Worm (Caenorhabditis elegans) whole organism, L3 larva: ENCODE data around the gene mrp-1.

Experiments used
- ZK546.5 ChIP-seq: sonication (generic microtip); optimal IDR thresholded peaks from 2 replicates; lab custom pipeline; 2017; ENCODE audit warnings: missing biosample characterization, missing genetic modification characterization
- aly-2 ChIP-seq: fragments of 150-350 bp; optimal IDR thresholded peaks from 2 replicates; lab custom pipeline; 2014; ENCODE audit warnings: missing biosample characterization, missing genetic modification characterization
- elt-2 ChIP-seq: sonication (generic microtip); optimal IDR thresholded peaks from 2 replicates; lab custom pipeline; 2016; ENCODE audit warnings: missing genetic modification reagents, mild to moderate bottlenecking, missing genetic modification characterization, missing compliant biosample characterization
- nhr-23 ChIP-seq: fragments of 150-350 bp; optimal IDR thresholded peaks from 2 replicates; lab custom pipeline; 2014; ENCODE audit warnings: missing biosample characterization, missing genetic modification reagents, missing genetic modification characterization
- nhr-28 ChIP-seq: fragments of 150-350 bp; optimal IDR thresholded peaks from 2 replicates; lab custom pipeline; 2014; ENCODE audit warnings: missing biosample characterization, missing genetic modification characterization
- nhr-67 ChIP-seq: fragments of 150-350 bp; optimal IDR thresholded peaks from 2 replicates; lab custom pipeline; 2014; ENCODE audit warnings: missing biosample characterization, missing genetic modification characterization
- nhr-77 ChIP-seq: fragments of 150-350 bp; optimal IDR thresholded peaks from 2 replicates; lab custom pipeline; 2014; ENCODE audit warnings: missing biosample characterization, missing genetic modification characterization
- pha-4 ChIP-seq: fragments of 150-350 bp; optimal IDR thresholded peaks from 2 replicates; lab custom pipeline; 2014; ENCODE audit warnings: missing biosample characterization, missing genetic modification reagents, missing genetic modification characterization
- ztf-4 ChIP-seq: fragments of 150-350 bp; optimal IDR thresholded peaks from 2 replicates; lab custom pipeline; 2014; ENCODE audit warnings: missing biosample characterization, missing genetic modification characterization

DNA sequence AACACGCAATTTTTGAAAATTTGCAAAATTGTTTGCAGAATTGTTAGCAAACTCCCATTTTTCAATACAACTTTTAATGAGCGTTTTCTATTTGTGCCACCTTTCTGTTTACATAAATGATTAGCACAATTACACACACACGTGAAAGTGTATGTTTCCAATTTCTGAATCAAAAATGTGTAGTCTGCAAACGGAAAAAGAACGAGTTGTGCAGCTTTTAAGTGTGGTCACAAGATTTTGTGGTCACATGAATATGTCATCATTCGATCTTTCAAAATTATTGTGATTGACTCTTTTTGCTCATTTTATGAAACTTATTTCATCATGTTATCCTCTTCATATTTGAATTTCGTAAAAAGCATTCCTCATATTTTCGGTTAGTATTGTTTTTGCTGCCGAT lies 13.0 kb upstream of the mrp-1 start:
- TF ChIP-seq nhr-28 (no peak), elt-2 (tag; lab: Kevin White, UChicago) (peak; percentile 53), aly-2 (no peak), nhr-67 (tag; lab: Kevin White, UChicago) (no peak), ztf-4 (tag; lab: Kevin White, UChicago) (no peak), nhr-23 (tag; lab: Kevin White, UChicago) (no peak), ZK546.5 (no peak), nhr-77 (tag; lab: Kevin White, UChicago) (no peak), pha-4 (tag; lab: Kevin White, UChicago) (peak; percentile 86)
